Fruit fly (Drosophila melanogaster) whole organism, prepupa: ENCODE measurements around the gene CG3552.

Source experiments
- Blimp-1 ChIP-seq: fragments of 200-800 bp; sonication (Bioruptor generic); optimal IDR thresholded peaks from 3 replicates; lab custom pipeline; 2017; ENCODE audit warnings: missing biosample characterization, missing genetic modification characterization, mild to moderate bottlenecking, moderate library complexity, missing genetic modification reagents
- CG10631 ChIP-seq: fragments of 200-800 bp; sonication (Bioruptor generic); optimal IDR thresholded peaks from 2 replicates; lab custom pipeline; 2016; ENCODE audit warnings: missing biosample characterization, missing genetic modification characterization
- CG11294 ChIP-seq: fragments of 200-800 bp; sonication (Bioruptor generic); IDR thresholded peaks from 2 replicates; pipeline ENCODE4 v1.3.6; 2022; ENCODE audit warnings: missing biosample characterization, missing genetic modification characterization
- CG11762 ChIP-seq: fragments of 200-800 bp; sonication (Bioruptor generic); optimal IDR thresholded peaks from 3 replicates; lab custom pipeline; 2016; ENCODE audit warnings: missing biosample characterization, missing genetic modification characterization; ENCODE audit not compliant: insufficient read depth
- CG1621 ChIP-seq: fragments of 200-800 bp; sonication (Bioruptor generic); optimal IDR thresholded peaks from 3 replicates; lab custom pipeline; 2018; ENCODE audit warnings: missing biosample characterization, mild to moderate bottlenecking, missing genetic modification characterization
- CG3032 ChIP-seq: fragments of 200-800 bp; optimal IDR thresholded peaks from 2 replicates; lab custom pipeline; 2019; ENCODE audit warnings: missing biosample characterization, mild to moderate bottlenecking, missing genetic modification characterization, moderate library complexity
- CG31627 ChIP-seq: fragments of 200-800 bp; sonication (Bioruptor generic); optimal IDR thresholded peaks from 3 replicates; lab custom pipeline; 2016; ENCODE audit warnings: missing biosample characterization, missing genetic modification characterization
- CG32006 ChIP-seq: fragments of 200-800 bp; sonication (Bioruptor generic); optimal IDR thresholded peaks from 3 replicates; lab custom pipeline; 2017; ENCODE audit warnings: missing biosample characterization, mild to moderate bottlenecking, missing genetic modification characterization
- CG34406 ChIP-seq: fragments of 200-800 bp; sonication (Bioruptor generic); optimal IDR thresholded peaks from 3 replicates; lab custom pipeline; 2016; ENCODE audit warnings: missing biosample characterization, missing genetic modification characterization
- CG4318 ChIP-seq: fragments of 200-800 bp; sonication (Bioruptor generic); optimal IDR thresholded peaks from 3 replicates; lab custom pipeline; 2017; ENCODE audit warnings: missing biosample characterization, mild to moderate bottlenecking, missing genetic modification characterization
- CG6163 ChIP-seq: fragments of 200-800 bp; sonication (Bioruptor generic); IDR thresholded peaks from 3 replicates; pipeline ENCODE4 v1.3.6; 2022; ENCODE audit warnings: missing biosample characterization, missing genetic modification characterization
- CG6276 ChIP-seq: fragments of 200-800 bp; sonication (Bioruptor generic); optimal IDR thresholded peaks from 2 replicates; lab custom pipeline; 2017; ENCODE audit warnings: missing biosample characterization, mild to moderate bottlenecking, missing genetic modification characterization
- CG6792 ChIP-seq: fragments of 200-800 bp; sonication (Bioruptor generic); optimal IDR thresholded peaks from 3 replicates; lab custom pipeline; 2016; ENCODE audit warnings: missing biosample characterization, missing genetic modification characterization
- CG6808 ChIP-seq: fragments of 200-800 bp; sonication (Bioruptor generic); optimal IDR thresholded peaks from 3 replicates; lab custom pipeline; 2017; ENCODE audit warnings: missing biosample characterization, missing genetic modification characterization, mild to moderate bottlenecking, moderate library complexity, missing genetic modification reagents
- CG6854 ChIP-seq: fragments of 200-800 bp; sonication (Bioruptor generic); optimal IDR thresholded peaks from 2 replicates; lab custom pipeline; 2017; ENCODE audit warnings: missing biosample characterization, mild to moderate bottlenecking, missing genetic modification characterization
- CG8119 ChIP-seq: fragments of 200-800 bp; sonication (Bioruptor generic); IDR thresholded peaks from 3 replicates; pipeline ENCODE4 v1.3.6; 2022; ENCODE audit warnings: missing biosample characterization, missing genetic modification characterization
- CG8632 ChIP-seq: fragments of 200-800 bp; sonication (Bioruptor generic); optimal IDR thresholded peaks from 3 replicates; lab custom pipeline; 2016; ENCODE audit warnings: missing biosample characterization, missing genetic modification characterization
- Eip75B ChIP-seq: fragments of 200-800 bp; sonication (Bioruptor generic); optimal IDR thresholded peaks from 3 replicates; lab custom pipeline; 2016; ENCODE audit warnings: missing biosample characterization, missing genetic modification characterization
- Eip78C ChIP-seq: fragments of 200-800 bp; sonication (Bioruptor generic); peaks from one replicate; lab custom pipeline; 2016; ENCODE audit warnings: missing biosample characterization, missing genetic modification characterization
- Eip93F ChIP-seq: fragments of 200-800 bp; sonication (Bioruptor generic); optimal IDR thresholded peaks from 2 replicates; lab custom pipeline; 2016; ENCODE audit warnings: missing biosample characterization, mild to moderate bottlenecking, missing genetic modification characterization
- Ets96B ChIP-seq: fragments of 200-800 bp; optimal IDR thresholded peaks from 2 replicates; lab custom pipeline; 2019; ENCODE audit warnings: missing biosample characterization, mild to moderate bottlenecking, missing genetic modification characterization, moderate library complexity
- Hr38 ChIP-seq: sonication (Bioruptor generic); optimal IDR thresholded peaks from 2 replicates; lab custom pipeline; 2016; ENCODE audit warnings: missing biosample characterization, missing genetic modification characterization
- Hr39 ChIP-seq: fragments of 200-800 bp; sonication (Bioruptor generic); optimal IDR thresholded peaks from 2 replicates; lab custom pipeline; 2016; ENCODE audit warnings: missing biosample characterization, missing genetic modification characterization
- Hr4 ChIP-seq: fragments of 200-800 bp; sonication (Bioruptor generic); optimal IDR thresholded peaks from 3 replicates; lab custom pipeline; 2016; ENCODE audit warnings: missing biosample characterization, missing genetic modification characterization
- OdsH ChIP-seq: fragments of 200-800 bp; sonication (Bioruptor generic); optimal IDR thresholded peaks from 3 replicates; lab custom pipeline; 2016; ENCODE audit warnings: missing biosample characterization, missing genetic modification characterization
- Sox102F ChIP-seq: fragments of 200-800 bp; sonication (Bioruptor generic); optimal IDR thresholded peaks from 2 replicates; lab custom pipeline; 2016; ENCODE audit warnings: missing biosample characterization, mild to moderate bottlenecking, missing genetic modification characterization
- Sox14 ChIP-seq: fragments of 200-800 bp; sonication (Bioruptor generic); optimal IDR thresholded peaks from 3 replicates; lab custom pipeline; 2016; ENCODE audit warnings: missing biosample characterization, missing genetic modification characterization
- achi ChIP-seq: fragments of 200-800 bp; sonication (Bioruptor generic); optimal IDR thresholded peaks from 3 replicates; lab custom pipeline; 2016; ENCODE audit warnings: missing biosample characterization, missing genetic modification characterization
- acj6 ChIP-seq: fragments of 200-800 bp; sonication (Bioruptor generic); optimal IDR thresholded peaks from 3 replicates; lab custom pipeline; 2016; ENCODE audit warnings: missing biosample characterization, missing genetic modification characterization
- cyc ChIP-seq: fragments of 200-800 bp; sonication (Bioruptor generic); optimal IDR thresholded peaks from 3 replicates; lab custom pipeline; 2016; ENCODE audit warnings: missing biosample characterization, missing genetic modification characterization
- dac ChIP-seq: fragments of 200-800 bp; sonication (Bioruptor generic); optimal IDR thresholded peaks from 2 replicates; lab custom pipeline; 2017; ENCODE audit warnings: missing biosample characterization, mild to moderate bottlenecking, missing genetic modification characterization
- dsx ChIP-seq: fragments of 200-800 bp; optimal IDR thresholded peaks from 3 replicates; lab custom pipeline; 2019; ENCODE audit warnings: missing biosample characterization, mild to moderate bottlenecking, missing genetic modification characterization, moderate library complexity; ENCODE audit not compliant: poor library complexity, severe bottlenecking
- fd59A ChIP-seq: fragments of 200-800 bp; sonication (Bioruptor generic); optimal IDR thresholded peaks from 2 replicates; lab custom pipeline; 2017; ENCODE audit warnings: missing biosample characterization, mild to moderate bottlenecking, missing genetic modification characterization, missing genetic modification reagents
- fd85E ChIP-seq: fragments of 200-800 bp; sonication (Bioruptor generic); optimal IDR thresholded peaks from 3 replicates; lab custom pipeline; 2016; ENCODE audit warnings: missing biosample characterization, missing genetic modification characterization
- fkh ChIP-seq: fragments of 200-800 bp; sonication (Bioruptor generic); optimal IDR thresholded peaks from 3 replicates; lab custom pipeline; 2017; ENCODE audit warnings: missing biosample characterization, mild to moderate bottlenecking, missing genetic modification characterization, moderate library complexity
- lz ChIP-seq: fragments of 200-800 bp; sonication (Bioruptor generic); optimal IDR thresholded peaks from 3 replicates; lab custom pipeline; 2016; ENCODE audit warnings: missing biosample characterization, missing genetic modification characterization
- net ChIP-seq: fragments of 200-800 bp; sonication (Bioruptor generic); optimal IDR thresholded peaks from 3 replicates; lab custom pipeline; 2016; ENCODE audit warnings: missing biosample characterization, missing genetic modification characterization
- pdm3 ChIP-seq: fragments of 200-800 bp; sonication (Bioruptor generic); optimal IDR thresholded peaks from 3 replicates; lab custom pipeline; 2016; ENCODE audit warnings: missing biosample characterization, missing genetic modification characterization
- salr ChIP-seq, 2 experiments: fragments of 200-800 bp; sonication (Bioruptor generic); optimal IDR thresholded peaks; 3 replicates each; lab custom pipeline; 2016 to 2018; ENCODE audit warnings: missing biosample characterization in 2 of 2, missing genetic modification characterization in 2 of 2, mild to moderate bottlenecking in 1 of 2
- spab ChIP-seq: fragments of 200-800 bp; sonication (Bioruptor generic); optimal IDR thresholded peaks from 2 replicates; lab custom pipeline; 2017; ENCODE audit warnings: missing biosample characterization, mild to moderate bottlenecking, missing genetic modification characterization, missing genetic modification reagents
- svp ChIP-seq: fragments of 200-800 bp; sonication (Bioruptor generic); peaks from one replicate; lab custom pipeline; 2016; ENCODE audit warnings: missing biosample characterization, missing genetic modification characterization
- topi ChIP-seq: fragments of 200-800 bp; sonication (Bioruptor generic); optimal IDR thresholded peaks from 3 replicates; lab custom pipeline; 2016; ENCODE audit warnings: missing biosample characterization, missing genetic modification characterization
- vri ChIP-seq: fragments of 200-800 bp; sonication (Bioruptor generic); optimal IDR thresholded peaks from 3 replicates; lab custom pipeline; 2016; ENCODE audit warnings: missing biosample characterization, mild to moderate bottlenecking, missing genetic modification characterization

The CG3552 gene

dm6 chr3L:9435315-9435714 lies 20.8 kb upstream of the CG3552 start, which contains the start of gene CG42526 (continued):
- TF ChIP-seq acj6 (GFP tag; lab: Kevin White, UChicago) (peak; percentile 51), salr (GFP tag; optimal IDR thresholded peaks at IDR 0.05; lab: Kevin White, UChicago) (peak in 1 of 2 experiments; percentile 43), CG6792 (GFP tag; lab: Kevin White, UChicago) (peak; percentile 12), lz (peak; percentile 57), Hr38 (no peak), CG3032 (peak; percentile 24), CG6276 (GFP tag; lab: Kevin White, UChicago) (no peak), CG8119 (GFP tag; lab: Robert Waterston, UW) (peak; percentile 35; the same call in 1 of the 3 replicates), Hr4 (GFP tag; lab: Kevin White, UChicago) (peak; percentile 79), achi (GFP tag; lab: Kevin White, UChicago) (peak; percentile 65), cyc (GFP tag; lab: Kevin White, UChicago) (no peak), OdsH (GFP tag; lab: Kevin White, UChicago) (peak; percentile 67), CG11762 (GFP tag; lab: Kevin White, UChicago) (no peak), CG32006 (GFP tag; lab: Kevin White, UChicago) (peak; percentile 56), CG31627 (GFP tag; lab: Kevin White, UChicago) (peak; percentile 67)

dm6 chr3L:9435831-9436230 lies 20.3 kb upstream of the CG3552 start:
- no peak for TF ChIP-seq dsx (GFP tag; lab: Kevin White, UChicago)
- TF ChIP-seq pdm3 (GFP tag; lab: Kevin White, UChicago), result no peak
- no peak for TF ChIP-seq CG34406 (GFP tag; lab: Kevin White, UChicago)
- no peak for TF ChIP-seq spab
- TF ChIP-seq Blimp-1 (GFP tag; lab: Kevin White, UChicago), result no peak
- no peak for TF ChIP-seq CG6854 (GFP tag; lab: Kevin White, UChicago)
- no peak for TF ChIP-seq CG6163 (GFP tag; lab: Robert Waterston, UW)
- TF ChIP-seq fd85E (GFP tag; lab: Kevin White, UChicago), result no peak

- no peak for TF ChIP-seq Blimp-1 (GFP tag; lab: Kevin White, UChicago)
- no peak for TF ChIP-seq Eip93F (GFP tag; lab: Kevin White, UChicago)
- TF ChIP-seq Sox102F (GFP tag; lab: Kevin White, UChicago), result no peak
- no peak for TF ChIP-seq Sox14
- no peak for TF ChIP-seq Eip78C (GFP tag; lab: Kevin White, UChicago)
Observed at dm6 chr3L:9438858-9439257, 17.3 kb upstream of the CG3552 start.

dm6 chr3L:9441907-9442479 lies 14.1 kb upstream of the CG3552 start, which contains the start of the genes Bet3 and Nf-YA:
Bet3 (minus strand) TSS chr3L:9442267.
Nf-YA (minus strand) TSS chr3L:9442267.
- TF ChIP-seq fd59A (GFP tag; lab: Kevin White, UChicago) (no peak), Eip78C (GFP tag; lab: Kevin White, UChicago) (peak; percentile 30), CG1621 (tag; lab: Kevin White, UChicago) (no peak), Blimp-1 (GFP tag; lab: Kevin White, UChicago) (peak; percentile 99), Eip93F (GFP tag; lab: Kevin White, UChicago) (no peak), fkh (GFP tag; lab: Kevin White, UChicago) (no peak), Eip75B (GFP tag; lab: Kevin White, UChicago) (no peak), CG8119 (GFP tag; lab: Robert Waterston, UW) (no peak), spab (no peak), net (GFP tag; lab: Kevin White, UChicago) (no peak), Ets96B (tag; lab: Kevin White, UChicago) (no peak), CG31627 (GFP tag; lab: Kevin White, UChicago) (peak; percentile 44), CG6163 (GFP tag; lab: Robert Waterston, UW) (no peak), CG8632 (no peak), CG11294 (GFP tag; lab: Robert Waterston, UW) (no peak), topi (GFP tag; lab: Kevin White, UChicago) (peak; percentile 32), CG6276 (GFP tag; lab: Kevin White, UChicago) (no peak), OdsH (GFP tag; lab: Kevin White, UChicago) (peak; percentile 29), dac (GFP tag; lab: Kevin White, UChicago) (no peak), dsx (GFP tag; lab: Kevin White, UChicago) (no peak), CG6808 (GFP tag; lab: Kevin White, UChicago) (no peak), CG10631 (GFP tag; lab: Kevin White, UChicago) (peak; percentile 13), CG4318 (GFP tag; lab: Kevin White, UChicago) (no peak), fd85E (GFP tag; lab: Kevin White, UChicago) (no peak), Sox14 (peak; percentile 48), CG32006 (GFP tag; lab: Kevin White, UChicago) (peak; percentile 25), CG6792 (GFP tag; lab: Kevin White, UChicago) (peak; percentile 12), vri (GFP tag; lab: Kevin White, UChicago) (no peak), svp (GFP tag; lab: Kevin White, UChicago) (peak; percentile 43), Hr39 (peak; percentile 52)
